Fruit fly (Drosophila melanogaster): ENCODE results near the gene CG11694.

Gene CG11694

dm6 chr3R:8287697-8288096, 24.2 kb downstream of the CG11694 start, which contains the start of gene Nazo:
Gene Nazo (plus strand): TSS chr3R:8287876.
- TF ChIP-seq Dfd (GFP tag; optimal IDR thresholded peaks at IDR 0.05): no peak
- TF ChIP-seq Awh (GFP tag; IDR thresholded peaks at IDR 0.05): no peak
- no peak for TF ChIP-seq CG7357 (GFP tag; IDR thresholded peaks at IDR 0.05)
- TF ChIP-seq Dref (GFP tag; IDR thresholded peaks at IDR 0.05): peak; percentile 18; the same call in 1 of the 2 replicates
- TF ChIP-seq CrebB (tag; optimal IDR thresholded peaks at IDR 0.05): no peak

- TF ChIP-seq Aef1 (GFP tag; IDR thresholded peaks at IDR 0.05) (no peak), CG30403 (GFP tag; optimal IDR thresholded peaks at IDR 0.05) (no peak), ro (GFP tag; IDR thresholded peaks at IDR 0.05) (no peak), Max (GFP tag; optimal IDR thresholded peaks at IDR 0.05) (no peak), her (GFP tag; optimal IDR thresholded peaks at IDR 0.05) (no peak), CG11723 (GFP tag; optimal IDR thresholded peaks at IDR 0.05) (no peak), CG7987 (GFP tag; optimal IDR thresholded peaks at IDR 0.05) (no peak), Sox102F (GFP tag; optimal IDR thresholded peaks at IDR 0.05) (no peak), CG10267 (tag; optimal IDR thresholded peaks at IDR 0.05) (peak; percentile 36), seq (GFP tag; IDR thresholded peaks at IDR 0.05) (no peak), CG5953 (GFP tag; IDR thresholded peaks at IDR 0.05) (no peak), HLH54F (GFP tag; optimal IDR thresholded peaks at IDR 0.05) (no peak), CG3065 (GFP tag; optimal IDR thresholded peaks at IDR 0.05) (no peak), HmgZ (tag; optimal IDR thresholded peaks at IDR 0.05) (no peak), CoRest (tag; optimal IDR thresholded peaks at IDR 0.05) (no peak), CG3163 (GFP tag; optimal IDR thresholded peaks at IDR 0.05) (no peak), CG2120 (GFP tag; optimal IDR thresholded peaks at IDR 0.05) (no peak), luna (GFP tag; optimal IDR thresholded peaks at IDR 0.05) (no peak), CG9215 (GFP tag; IDR thresholded peaks at IDR 0.05) (no peak), dimm (GFP tag; IDR thresholded peaks at IDR 0.05) (no peak), HLH4C (GFP tag; IDR thresholded peaks at IDR 0.05; ENCODE audit: partially characterized antibody) (no peak), zen (tag; optimal IDR thresholded peaks at IDR 0.05) (no peak), ara (GFP tag; IDR thresholded peaks at IDR 0.05) (no peak), CG2678 (tag; optimal IDR thresholded peaks at IDR 0.05) (no peak), crol (GFP tag; IDR thresholded peaks at IDR 0.05) (no peak), CG12391 (tag; optimal IDR thresholded peaks at IDR 0.05) (no peak), CG10979 (tag; optimal IDR thresholded peaks at IDR 0.05) (peak; percentile 42), CG12299 (tag; optimal IDR thresholded peaks at IDR 0.05) (no peak), fd3F (GFP tag; optimal IDR thresholded peaks at IDR 0.05) (no peak), pb (GFP tag; optimal IDR thresholded peaks at IDR 0.05) (no peak), D (optimal IDR thresholded peaks at IDR 0.05) (peak; percentile 71), D (GFP tag; optimal IDR thresholded peaks at IDR 0.05) (no peak), sc (optimal IDR thresholded peaks at IDR 0.05) (no peak), sc (GFP tag; optimal IDR thresholded peaks at IDR 0.05) (no peak), B-H1 (GFP tag; IDR thresholded peaks at IDR 0.05) (no peak), BEAF-32 (GFP tag; optimal IDR thresholded peaks at IDR 0.05) (no peak), CG10654 (GFP tag; optimal IDR thresholded peaks at IDR 0.05) (no peak), Asciz (GFP tag; optimal IDR thresholded peaks at IDR 0.05) (no peak), CG17829 (tag; optimal IDR thresholded peaks at IDR 0.05) (peak; percentile 12), CG6791 (GFP tag; IDR thresholded peaks at IDR 0.05; ENCODE audit: partially characterized antibody) (no peak), CG10431 (GFP tag; optimal IDR thresholded peaks at IDR 0.05) (no peak), twi (tag; optimal IDR thresholded peaks at IDR 0.05) (peak; percentile 83), toy (GFP tag; IDR thresholded peaks at IDR 0.05) (no peak), CG17568 (GFP tag; optimal IDR thresholded peaks at IDR 0.05) (no peak), CG18764 (GFP tag; optimal IDR thresholded peaks at IDR 0.05) (no peak)
These were observed 26.1 kb downstream of the CG11694 start for dm6 chr3R:8285727-8286344.

Measured in whole organism, embryonic.